Worm (Caenorhabditis elegans) whole organism, late embryonic: ENCODE results near the gene nhr-39.

Experiments
- C38D4.7 ChIP-seq: fragments of 200-800 bp; sonication (Bioruptor generic); optimal IDR thresholded peaks from 2 replicates; lab custom pipeline; 2018; ENCODE audit warnings: mild to moderate bottlenecking, missing genetic modification characterization, moderate library complexity, missing compliant biosample characterization
- F13H6.1 ChIP-seq: sonication (generic microtip); optimal IDR thresholded peaks from 2 replicates; lab custom pipeline; 2016; ENCODE audit warnings: missing genetic modification characterization, missing compliant biosample characterization
- K09A11.1 ChIP-seq: sonication (generic microtip); optimal IDR thresholded peaks from 2 replicates; lab custom pipeline; 2017; ENCODE audit warnings: antibody characterized with exemption, mild to moderate bottlenecking, missing genetic modification characterization, missing compliant biosample characterization; ENCODE audit not compliant: insufficient read depth
- ama-1 ChIP-seq: fragments of 150-350 bp; optimal IDR thresholded peaks from 2 replicates; lab custom pipeline; 2014
- ceh-14 ChIP-seq: sonication (generic microtip); optimal IDR thresholded peaks from 2 replicates; lab custom pipeline; 2016; ENCODE audit warnings: missing genotype, missing genetic modification characterization, missing compliant biosample characterization
- ceh-2 ChIP-seq: sonication (generic microtip); optimal IDR thresholded peaks from 2 replicates; lab custom pipeline; 2016; ENCODE audit warnings: missing genotype, missing genetic modification characterization, missing compliant biosample characterization
- ceh-22 ChIP-seq: sonication (generic microtip); optimal IDR thresholded peaks from 2 replicates; lab custom pipeline; 2017; ENCODE audit warnings: missing biosample characterization, missing genetic modification characterization
- ceh-30 ChIP-seq: fragments of 150-350 bp; optimal IDR thresholded peaks from 2 replicates; lab custom pipeline; 2014; ENCODE audit warnings: missing biosample characterization, missing genetic modification characterization
- ceh-31 ChIP-seq: sonication (generic microtip); optimal IDR thresholded peaks from 2 replicates; lab custom pipeline; 2016; ENCODE audit warnings: missing genetic modification characterization, missing compliant biosample characterization
- ceh-34 ChIP-seq: sonication (generic microtip); optimal IDR thresholded peaks from 2 replicates; lab custom pipeline; 2016; ENCODE audit warnings: mild to moderate bottlenecking, missing genetic modification characterization, missing compliant biosample characterization
- ceh-45 ChIP-seq: fragments of 200-800 bp; sonication (Bioruptor generic); IDR thresholded peaks from 2 replicates; pipeline ENCODE4 v1.3.6; 2022; ENCODE audit warnings: missing genetic modification reagents, missing genetic modification characterization, missing compliant biosample characterization
- ceh-48 ChIP-seq: sonication (generic microtip); optimal IDR thresholded peaks from 2 replicates; lab custom pipeline; 2016; ENCODE audit warnings: missing genetic modification characterization, inconsistent platforms, missing compliant biosample characterization
- ceh-9 ChIP-seq: sonication (generic microtip); optimal IDR thresholded peaks from 2 replicates; lab custom pipeline; 2016; ENCODE audit warnings: mild to moderate bottlenecking, missing genetic modification characterization, inconsistent platforms, missing compliant biosample characterization
- che-1 ChIP-seq: sonication (generic microtip); optimal IDR thresholded peaks from 2 replicates; lab custom pipeline; 2016; ENCODE audit warnings: mild to moderate bottlenecking, missing genetic modification characterization, missing compliant biosample characterization
- dmd-4 ChIP-seq: sonication (generic microtip); optimal IDR thresholded peaks from 2 replicates; lab custom pipeline; 2016; ENCODE audit warnings: borderline replicate concordance, missing genetic modification characterization, missing compliant biosample characterization
- dve-1 ChIP-seq: sonication (generic microtip); optimal IDR thresholded peaks from 2 replicates; lab custom pipeline; 2017; ENCODE audit warnings: antibody characterized with exemption, mild to moderate bottlenecking, missing genetic modification characterization, missing compliant biosample characterization
- elt-4 ChIP-seq: sonication (generic microtip); optimal IDR thresholded peaks from 2 replicates; lab custom pipeline; 2016; ENCODE audit warnings: missing genetic modification characterization, missing compliant biosample characterization
- ets-4 ChIP-seq: sonication (generic microtip); optimal IDR thresholded peaks from 2 replicates; lab custom pipeline; 2016; ENCODE audit warnings: missing genetic modification characterization, missing compliant biosample characterization
- eyg-1 ChIP-seq: sonication (generic microtip); optimal IDR thresholded peaks from 2 replicates; lab custom pipeline; 2016; ENCODE audit warnings: missing genotype, missing genetic modification characterization, missing compliant biosample characterization
- fax-1 ChIP-seq: sonication (generic microtip); optimal IDR thresholded peaks from 2 replicates; lab custom pipeline; 2016; ENCODE audit warnings: missing genotype, missing genetic modification characterization, missing compliant biosample characterization
- fkh-10 ChIP-seq: fragments of 150-350 bp; optimal IDR thresholded peaks from 2 replicates; lab custom pipeline; 2014; ENCODE audit warnings: missing biosample characterization, missing genetic modification reagents, missing genetic modification characterization
- fkh-6 ChIP-seq: sonication (generic microtip); optimal IDR thresholded peaks from 2 replicates; lab custom pipeline; 2016; ENCODE audit warnings: missing genetic modification characterization, missing compliant biosample characterization
- gmeb-2 ChIP-seq: sonication (generic microtip); optimal IDR thresholded peaks from 2 replicates; lab custom pipeline; 2016; ENCODE audit warnings: missing genetic modification characterization, inconsistent platforms, missing compliant biosample characterization
- hlh-8 ChIP-seq: sonication (generic microtip); optimal IDR thresholded peaks from 2 replicates; lab custom pipeline; 2016; ENCODE audit warnings: missing genotype, missing genetic modification characterization, missing compliant biosample characterization
- madf-2 ChIP-seq: sonication (generic microtip); optimal IDR thresholded peaks from 2 replicates; lab custom pipeline; 2017; ENCODE audit warnings: missing genetic modification characterization, missing compliant biosample characterization
- nhr-232 ChIP-seq: sonication (generic microtip); optimal IDR thresholded peaks from 2 replicates; lab custom pipeline; 2016; ENCODE audit warnings: missing genetic modification characterization, missing compliant biosample characterization
- pha-2 ChIP-seq: sonication (generic microtip); optimal IDR thresholded peaks from 2 replicates; lab custom pipeline; 2017; ENCODE audit warnings: mild to moderate bottlenecking, missing genetic modification characterization, missing compliant biosample characterization
- ref-2 ChIP-seq: sonication (generic microtip); optimal IDR thresholded peaks from 2 replicates; lab custom pipeline; 2016; ENCODE audit warnings: missing genetic modification characterization, missing compliant biosample characterization
- rnt-1 ChIP-seq: sonication (generic microtip); optimal IDR thresholded peaks from 2 replicates; lab custom pipeline; 2016; ENCODE audit warnings: missing genetic modification characterization, missing compliant biosample characterization
- sdc-2 ChIP-seq: sonication (generic microtip); optimal IDR thresholded peaks from 2 replicates; lab custom pipeline; 2016; ENCODE audit warnings: missing genotype, missing genetic modification characterization, missing compliant biosample characterization
- sox-2 ChIP-seq: fragments of 200-800 bp; sonication (Bioruptor generic); IDR thresholded peaks from 2 replicates; pipeline ENCODE4 v1.3.6; 2022; ENCODE audit warnings: missing genetic modification reagents, missing genetic modification characterization, missing compliant biosample characterization
- syd-9 ChIP-seq: sonication (generic microtip); optimal IDR thresholded peaks from 2 replicates; lab custom pipeline; 2016; ENCODE audit warnings: mild to moderate bottlenecking, missing genetic modification characterization, moderate library complexity, missing compliant biosample characterization
- ttx-3 ChIP-seq: sonication (generic microtip); optimal IDR thresholded peaks from 2 replicates; lab custom pipeline; 2016; ENCODE audit warnings: missing genetic modification reagents, missing genetic modification characterization, missing compliant biosample characterization
- unc-3 ChIP-seq, 2 experiments: fragments of 200-800 bp in 1 of 2; sonication (Bioruptor generic) in 1 of 2; sonication (generic microtip) in 1 of 2; conservative IDR thresholded peaks in 1 of 2; optimal IDR thresholded peaks in 1 of 2; 2 replicates each; pipeline versions ENCODE4 v1.3.6 to Lab custom; 2016 to 2022; ENCODE audit warnings: missing compliant biosample characterization in 2 of 2, missing genetic modification characterization in 2 of 2, missing genetic modification reagents in 1 of 2
- unc-42 ChIP-seq: sonication (generic microtip); optimal IDR thresholded peaks from 2 replicates; lab custom pipeline; 2016; ENCODE audit warnings: missing genotype, missing genetic modification characterization, missing compliant biosample characterization
- unc-55 ChIP-seq: sonication (generic microtip); optimal IDR thresholded peaks from 2 replicates; lab custom pipeline; 2017; ENCODE audit warnings: missing biosample characterization, missing genetic modification reagents, missing genetic modification characterization
- unc-86 ChIP-seq: sonication (generic microtip); optimal IDR thresholded peaks from 2 replicates; lab custom pipeline; 2016; ENCODE audit warnings: missing genetic modification characterization, missing compliant biosample characterization
- zip-5 ChIP-seq: sonication (generic microtip); optimal IDR thresholded peaks from 2 replicates; lab custom pipeline; 2016; ENCODE audit warnings: missing genetic modification characterization, missing compliant biosample characterization
- ztf-16 ChIP-seq: sonication (generic microtip); optimal IDR thresholded peaks from 2 replicates; lab custom pipeline; 2017; ENCODE audit warnings: missing genetic modification characterization, missing compliant biosample characterization

nhr-39 gene

ce11 chrV:9336462-9336861, 33.3 kb downstream of the nhr-39 start, which contains the start of gene coq-6:
coq-6 (plus strand) TSS chrV:9336762.
- no peak for TF ChIP-seq fax-1
- no peak for TF ChIP-seq ceh-2 (tag; lab: Kevin White, UChicago)
- TF ChIP-seq unc-55 = no peak
- TF ChIP-seq F13H6.1 (tag; lab: Kevin White, UChicago) = no peak
- TF ChIP-seq unc-3 (GFP tag; conservative IDR thresholded peaks at IDR 0.05; lab: Robert Waterston, UW) = no peak
- no peak for TF ChIP-seq unc-3 (tag; optimal IDR thresholded peaks at IDR 0.05; lab: Kevin White, UChicago)
- TF ChIP-seq nhr-232 (tag; lab: Kevin White, UChicago) = no peak
- no peak for TF ChIP-seq ceh-48 (tag; lab: Kevin White, UChicago)
- TF ChIP-seq eyg-1 (tag; lab: Kevin White, UChicago) = no peak
- no peak for TF ChIP-seq pha-2
- TF ChIP-seq unc-86 = no peak

- TF ChIP-seq ama-1 (peak; percentile 83), ceh-34 (tag; lab: Kevin White, UChicago) (no peak), dmd-4 (tag; lab: Kevin White, UChicago) (no peak), ztf-16 (no peak)
Observed at ce11 chrV:9338452-9338851, 35.3 kb downstream of the nhr-39 start.

- TF ChIP-seq eyg-1 (tag; lab: Kevin White, UChicago) (no peak), sdc-2 (tag; lab: Kevin White, UChicago) (no peak), unc-3 (GFP tag; conservative IDR thresholded peaks at IDR 0.05; lab: Robert Waterston, UW) (0 out of 2 replicates have a peak, but pooled peaks have one; percentile 28), unc-3 (tag; optimal IDR thresholded peaks at IDR 0.05; lab: Kevin White, UChicago) (no peak), ama-1 (peak; percentile 32)
- TF ChIP-seq, all 69 proteins: peak for 2
Observed at ce11 chrV:9340318-9340717, 37.2 kb downstream of the nhr-39 start.

ce11 chrV:9342965-9343628, 40.0 kb downstream of the nhr-39 start:
- no peak for TF ChIP-seq dve-1 (tag; lab: Kevin White, UChicago)
- TF ChIP-seq ets-4 (tag; lab: Kevin White, UChicago) = no peak
- TF ChIP-seq C38D4.7 (GFP tag; lab: Kevin White, UChicago) = no peak
- TF ChIP-seq unc-55 = no peak
- TF ChIP-seq F13H6.1 (tag; lab: Kevin White, UChicago) = no peak
- TF ChIP-seq ztf-16 = no peak
- TF ChIP-seq K09A11.1 (tag; lab: Kevin White, UChicago) = no peak
- no peak for TF ChIP-seq ceh-2 (tag; lab: Kevin White, UChicago)
- TF ChIP-seq rnt-1 = no peak
- no peak for TF ChIP-seq sdc-2 (tag; lab: Kevin White, UChicago)
- TF ChIP-seq ttx-3 (tag; lab: Kevin White, UChicago) = no peak
- no peak for TF ChIP-seq ceh-22 (tag; lab: Kevin White, UChicago)
- no peak for TF ChIP-seq ceh-30 (tag; lab: Kevin White, UChicago)
- no peak for TF ChIP-seq ceh-34 (tag; lab: Kevin White, UChicago)
- TF ChIP-seq fkh-10 (GFP tag; lab: Kevin White, UChicago) = no peak
- TF ChIP-seq fkh-6 (tag; lab: Kevin White, UChicago) = no peak

- TF ChIP-seq madf-2 (peak; percentile 91), ztf-16 (peak; percentile 93), gmeb-2 (tag; lab: Kevin White, UChicago) (peak; percentile 56), che-1 (tag; lab: Kevin White, UChicago) (peak; percentile 71), zip-5 (tag; lab: Kevin White, UChicago) (peak; percentile 12), fax-1 (peak; percentile 66), hlh-8 (tag; lab: Kevin White, UChicago) (peak; percentile 93), syd-9 (peak; percentile 95), sox-2 (GFP tag; lab: Robert Waterston, UW) (peak; percentile 84), elt-4 (tag; lab: Kevin White, UChicago) (peak; percentile 77), ceh-31 (tag; lab: Kevin White, UChicago) (peak; percentile 97), ceh-48 (tag; lab: Kevin White, UChicago) (peak; percentile 94), rnt-1 (peak; percentile 99), fkh-6 (tag; lab: Kevin White, UChicago) (peak; percentile 77), ceh-9 (tag; lab: Kevin White, UChicago) (no peak), pha-2 (peak; percentile 85), ceh-14 (peak; percentile 97), ceh-45 (GFP tag; lab: Robert Waterston, UW) (0 out of 2 replicates have a peak, but pooled peaks have one; percentile 48), unc-42 (tag; lab: Kevin White, UChicago) (peak; percentile 97), K09A11.1 (tag; lab: Kevin White, UChicago) (peak; percentile 90), ref-2 (tag; lab: Kevin White, UChicago) (peak; percentile 100), F13H6.1 (tag; lab: Kevin White, UChicago) (peak; percentile 89)
Observed at ce11 chrV:9343629-9344624, 40.8 kb downstream of the nhr-39 start, which contains the start of gene tos-1. tos-1 (minus strand) TSS chrV:9344203.
